Worm (Caenorhabditis elegans): ENCODE measurements around the gene rpl-43.

The rpl-43 gene

DNA sequence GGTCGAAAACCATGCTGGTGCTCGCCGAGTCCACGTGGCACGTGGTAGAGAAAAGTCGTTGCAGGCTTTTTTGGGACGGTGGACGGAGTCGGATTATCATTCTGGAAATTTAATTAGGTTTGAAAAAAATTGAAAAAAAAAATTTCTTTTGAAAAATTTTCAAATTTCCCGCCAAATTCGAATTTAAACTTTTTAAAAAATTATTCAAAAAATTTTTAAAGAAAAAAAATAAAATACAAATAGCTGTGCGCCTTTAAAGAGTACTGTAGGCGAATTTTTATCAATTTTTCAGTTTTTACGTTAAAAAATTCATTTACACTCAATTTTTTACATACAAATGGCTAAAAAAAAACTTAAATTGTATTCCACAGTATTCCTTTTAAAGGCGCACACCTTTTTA lies 28.3 kb upstream of the rpl-43 start, which contains the start of gene K09E4.3:
Gene K09E4.3 (minus strand): TSS at position 101 of the 400 bp plus-strand sequence.
- TF ChIP-seq fkh-10 (GFP tag; optimal IDR thresholded peaks at IDR 0.05) (no peak), pha-4 (tag; optimal IDR thresholded peaks at IDR 0.05) (no peak), nhr-67 (tag; optimal IDR thresholded peaks at IDR 0.05) (no peak), mml-1 (tag; optimal IDR thresholded peaks at IDR 0.05) (no peak), ztf-4 (tag; optimal IDR thresholded peaks at IDR 0.05) (no peak), elt-2 (tag; optimal IDR thresholded peaks at IDR 0.05) (no peak), nhr-43 (tag; optimal IDR thresholded peaks at IDR 0.05; ENCODE audit: poor library complexity, severe bottlenecking) (no peak), sea-2 (GFP tag; optimal IDR thresholded peaks at IDR 0.05) (no peak), mdl-1 (tag; optimal IDR thresholded peaks at IDR 0.05) (no peak), ztf-11 (tag; optimal IDR thresholded peaks at IDR 0.05) (no peak), ceh-9 (tag; optimal IDR thresholded peaks at IDR 0.05) (no peak), pqm-1 (tag; optimal IDR thresholded peaks at IDR 0.05) (no peak), nhr-11 (tag; optimal IDR thresholded peaks at IDR 0.05) (no peak)

DNA sequence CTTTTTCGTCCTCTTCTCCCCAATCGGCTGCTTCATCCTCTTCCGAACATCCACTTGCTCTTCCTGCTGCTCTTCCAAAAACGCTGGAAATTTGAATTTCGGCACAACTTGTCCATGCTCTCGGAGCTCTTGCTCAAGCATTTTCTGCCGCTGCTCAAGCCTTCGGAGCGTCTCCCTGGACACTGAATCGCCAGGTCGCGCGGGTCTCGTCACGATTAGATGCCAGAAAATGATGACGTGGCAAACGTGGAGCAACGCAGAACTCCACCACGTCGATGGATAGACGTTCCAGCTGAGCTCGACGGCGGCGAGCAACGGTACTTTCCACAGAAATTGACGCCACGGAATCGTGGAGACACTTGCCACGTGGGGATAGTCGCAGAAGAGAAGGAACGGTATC lies 25.9 kb upstream of the rpl-43 start:
- TF ChIP-seq sea-2 (GFP tag; optimal IDR thresholded peaks at IDR 0.05) (no peak), lsy-12 (tag; optimal IDR thresholded peaks at IDR 0.05) (no peak)

DNA sequence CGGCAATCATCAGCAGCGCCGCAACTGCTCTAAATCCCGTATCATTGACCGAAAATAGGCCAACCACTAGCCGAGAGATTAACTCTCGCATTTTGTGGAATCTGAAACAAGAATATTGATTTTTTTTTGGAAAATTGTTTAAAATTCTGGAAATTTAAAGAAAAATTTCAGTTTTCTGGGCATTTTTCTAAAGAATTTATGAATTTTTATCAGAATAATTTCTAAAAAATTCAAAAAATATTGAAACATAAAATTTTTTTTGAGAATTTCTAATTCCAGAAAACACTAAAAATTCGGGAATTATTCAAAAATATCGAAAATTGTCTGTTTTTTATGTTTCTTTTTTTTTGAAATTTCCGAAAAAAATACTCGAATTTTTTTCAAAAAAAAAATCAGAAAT lies 22.4 kb upstream of the rpl-43 start, which contains the start of gene algn-3:
Gene algn-3 (minus strand): TSS at position 101 of the 400 bp plus-strand sequence.
- TF ChIP-seq unc-39 (tag; optimal IDR thresholded peaks at IDR 0.05) (no peak), aly-2 (tag; optimal IDR thresholded peaks at IDR 0.05) (no peak), nhr-25 (tag; optimal IDR thresholded peaks at IDR 0.05) (no peak), snpc-4 (tag; optimal IDR thresholded peaks at IDR 0.05) (no peak), ceh-16 (tag; optimal IDR thresholded peaks at IDR 0.05) (no peak), ama-1 (optimal IDR thresholded peaks at IDR 0.05) (no peak), nfya-1 (tag; optimal IDR thresholded peaks at IDR 0.05; ENCODE audit: insufficient read depth) (no peak), fkh-10 (GFP tag; optimal IDR thresholded peaks at IDR 0.05) (no peak), elt-3 (tag; optimal IDR thresholded peaks at IDR 0.05) (no peak), ztf-11 (tag; optimal IDR thresholded peaks at IDR 0.05) (no peak), sea-2 (GFP tag; optimal IDR thresholded peaks at IDR 0.05) (no peak), ceh-82 (tag; optimal IDR thresholded peaks at IDR 0.05) (no peak), egl-27 (tag; optimal IDR thresholded peaks at IDR 0.05) (no peak)

DNA sequence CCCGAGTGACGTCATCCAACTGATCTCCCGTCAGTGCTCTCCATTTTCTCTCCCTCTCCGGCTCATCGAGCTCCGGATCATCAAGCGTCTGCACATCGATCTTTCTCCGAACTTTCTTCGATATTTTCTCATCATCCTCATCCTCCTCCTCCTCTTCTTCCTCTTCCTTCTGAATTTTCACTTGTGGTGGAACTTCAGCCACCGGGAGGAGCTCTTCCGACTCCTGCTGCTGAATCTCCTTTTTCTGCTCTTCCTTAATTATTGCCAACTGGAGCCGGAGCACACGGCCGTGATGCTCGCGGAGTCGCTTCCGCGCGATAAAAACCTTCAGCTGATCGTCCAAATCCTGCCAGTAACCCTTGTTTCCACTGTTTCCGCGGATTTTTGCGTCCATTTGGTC lies 18.8 kb upstream of the rpl-43 start:
- TF ChIP-seq lsy-12 (tag; optimal IDR thresholded peaks at IDR 0.05) = no peak
- no peak for TF ChIP-seq egl-27 (tag; optimal IDR thresholded peaks at IDR 0.05)
- TF ChIP-seq fkh-10 (GFP tag; optimal IDR thresholded peaks at IDR 0.05) = no peak
- no peak for TF ChIP-seq ZK546.5 (tag; optimal IDR thresholded peaks at IDR 0.05)
- TF ChIP-seq unc-39 (tag; optimal IDR thresholded peaks at IDR 0.05) = no peak
- TF ChIP-seq fkh-2 (tag; optimal IDR thresholded peaks at IDR 0.05) = no peak
- TF ChIP-seq nhr-11 (tag; optimal IDR thresholded peaks at IDR 0.05) = no peak
- TF ChIP-seq aly-2 (tag; optimal IDR thresholded peaks at IDR 0.05) = no peak
- TF ChIP-seq zag-1 (tag; optimal IDR thresholded peaks at IDR 0.05) = no peak
- TF ChIP-seq nhr-28 (tag; optimal IDR thresholded peaks at IDR 0.05) = no peak
- no peak for TF ChIP-seq R02D3.7 (tag; optimal IDR thresholded peaks at IDR 0.05)
- no peak for TF ChIP-seq ceh-9 (tag; optimal IDR thresholded peaks at IDR 0.05)

DNA sequence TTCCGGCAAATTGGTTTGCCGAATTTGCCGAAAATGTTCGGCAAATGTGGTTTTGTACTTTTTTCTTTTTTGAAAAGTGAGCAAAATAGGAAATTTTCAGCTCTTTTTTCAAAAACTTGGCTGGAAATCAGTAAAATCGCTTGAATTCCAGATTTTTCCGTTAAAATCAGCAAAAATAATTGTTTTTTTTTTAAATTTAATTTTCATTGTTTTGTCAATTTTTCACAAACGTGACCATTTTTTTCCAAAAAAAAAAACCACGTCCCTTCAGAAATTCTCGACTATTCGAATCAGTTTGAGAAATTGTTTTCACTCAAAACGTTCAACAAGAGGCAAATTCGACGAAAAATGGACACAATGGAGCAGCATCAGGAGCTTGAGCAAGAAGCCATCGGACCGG lies 17.6 kb upstream of the rpl-43 start, which contains the start of gene K09E4.1:
Gene K09E4.1 (plus strand): TSS at position 301 of the 400 bp plus-strand sequence.
- TF ChIP-seq aly-2 (tag; optimal IDR thresholded peaks at IDR 0.05) (no peak), nhr-25 (tag; optimal IDR thresholded peaks at IDR 0.05) (no peak), ztf-11 (tag; optimal IDR thresholded peaks at IDR 0.05) (no peak), ceh-28 (tag; optimal IDR thresholded peaks at IDR 0.05) (no peak), daf-12 (tag; optimal IDR thresholded peaks at IDR 0.05) (no peak), nhr-28 (tag; optimal IDR thresholded peaks at IDR 0.05) (no peak), mdl-1 (tag; optimal IDR thresholded peaks at IDR 0.05) (no peak), egl-5 (tag; optimal IDR thresholded peaks at IDR 0.05) (no peak), nhr-23 (tag; optimal IDR thresholded peaks at IDR 0.05) (no peak), sea-2 (GFP tag; optimal IDR thresholded peaks at IDR 0.05) (no peak)

Data from whole organism, L3 larva.